Fruit fly (Drosophila melanogaster) whole organism, wandering third instar larva: ENCODE data around the gene Coq3.

Experiments used
- CG32264 ChIP-seq: fragments of 200-800 bp; sonication (Bioruptor generic); optimal IDR thresholded peaks from 2 replicates; lab custom pipeline; 2016; ENCODE audit warnings: missing biosample characterization, missing genetic modification characterization
- CG9705 ChIP-seq: fragments of 200-800 bp; sonication (Bioruptor generic); optimal IDR thresholded peaks from 2 replicates; lab custom pipeline; 2018; ENCODE audit warnings: missing biosample characterization, mild to moderate bottlenecking, missing genetic modification characterization
- CrebA ChIP-seq: fragments of 200-800 bp; sonication (Bioruptor generic); optimal IDR thresholded peaks from 2 replicates; lab custom pipeline; 2016; ENCODE audit warnings: missing biosample characterization, mild to moderate bottlenecking, missing genetic modification characterization, borderline replicate concordance
- Dfd ChIP-seq: fragments of >200 bp; optimal IDR thresholded peaks from 2 replicates; lab custom pipeline; 2017; ENCODE audit warnings: missing biosample characterization, missing genetic modification characterization
- Dif ChIP-seq: fragments of 200-275, 200-300 bp; sonication (Bioruptor generic); optimal IDR thresholded peaks from 2 replicates; lab custom pipeline; 2018; ENCODE audit warnings: missing biosample characterization, missing genetic modification characterization; ENCODE audit not compliant: partially characterized antibody
- GATAd ChIP-seq: sonication (Bioruptor generic); optimal IDR thresholded peaks from 2 replicates; lab custom pipeline; 2016; ENCODE audit warnings: missing biosample characterization, missing genetic modification characterization
- HLH106 ChIP-seq: fragments of 200-800 bp; optimal IDR thresholded peaks from 3 replicates; lab custom pipeline; 2019; ENCODE audit warnings: missing biosample characterization, mild to moderate bottlenecking, missing genetic modification characterization, moderate library complexity
- Hnf4 ChIP-seq: fragments of 200-800 bp; sonication (Bioruptor generic); optimal IDR thresholded peaks from 2 replicates; lab custom pipeline; 2016; ENCODE audit warnings: missing biosample characterization, mild to moderate bottlenecking, missing genetic modification characterization
- Hr83 ChIP-seq: fragments of 200-300 bp; sonication (Bioruptor generic); optimal IDR thresholded peaks from 2 replicates; lab custom pipeline; 2016; ENCODE audit warnings: missing biosample characterization, mild to moderate bottlenecking, missing genetic modification characterization, moderate library complexity; ENCODE audit not compliant: poor library complexity, severe bottlenecking
- Jra ChIP-seq: sonication (Bioruptor generic); optimal IDR thresholded peaks from 2 replicates; lab custom pipeline; 2016; ENCODE audit warnings: missing biosample characterization, missing genetic modification characterization
- Mio ChIP-seq: sonication (Bioruptor generic); optimal IDR thresholded peaks from 2 replicates; lab custom pipeline; 2016; ENCODE audit warnings: missing biosample characterization, missing genetic modification characterization
- Myc ChIP-seq: fragments of >200 bp; optimal IDR thresholded peaks from 2 replicates; lab custom pipeline; 2017
- N ChIP-seq: fragments of >200 bp; optimal IDR thresholded peaks from 2 replicates; lab custom pipeline; 2018; ENCODE audit warnings: missing biosample characterization, missing external identifiers, missing genetic modification characterization
- OdsH ChIP-seq: fragments of 200-800 bp; sonication (Bioruptor generic); optimal IDR thresholded peaks from 2 replicates; lab custom pipeline; 2016; ENCODE audit warnings: missing biosample characterization, mild to moderate bottlenecking, missing genetic modification characterization
- Rel ChIP-seq, 2 experiments: fragments of 200-800 bp; sonication (Bioruptor generic) in 1 of 2; optimal IDR thresholded peaks; 2 replicates in 1 of 2; 3 replicates in 1 of 2; lab custom pipeline; 2016 to 2019; ENCODE audit warnings: mild to moderate bottlenecking in 2 of 2, missing biosample characterization in 2 of 2, missing genetic modification characterization in 2 of 2, moderate library complexity in 1 of 2
- Sp1 ChIP-seq: fragments of 200-800 bp; sonication (Bioruptor generic); optimal IDR thresholded peaks from 3 replicates; lab custom pipeline; 2019; ENCODE audit warnings: missing biosample characterization, mild to moderate bottlenecking, missing genetic modification characterization, moderate library complexity
- Vsx2 ChIP-seq: fragments of 200-300, 225-300 bp; sonication (Bioruptor generic); optimal IDR thresholded peaks from 2 replicates; lab custom pipeline; 2018; ENCODE audit warnings: missing biosample characterization, missing genetic modification characterization; ENCODE audit not compliant: partially characterized antibody
- br ChIP-seq: fragments of 200-800 bp; sonication (Bioruptor generic); optimal IDR thresholded peaks from 2 replicates; lab custom pipeline; 2016; ENCODE audit warnings: missing biosample characterization, missing genetic modification characterization
- dmrt93B ChIP-seq: fragments of 200-800 bp; sonication (Bioruptor generic); optimal IDR thresholded peaks from 2 replicates; lab custom pipeline; 2018; ENCODE audit warnings: missing biosample characterization, mild to moderate bottlenecking, missing genetic modification characterization
- dsf ChIP-seq: sonication (Bioruptor generic); optimal IDR thresholded peaks from 2 replicates; lab custom pipeline; 2016; ENCODE audit warnings: missing biosample characterization, missing genetic modification characterization, borderline replicate concordance
- ey ChIP-seq: fragments of 200-800 bp; sonication (Bioruptor generic); optimal IDR thresholded peaks from 2 replicates; lab custom pipeline; 2016; ENCODE audit warnings: missing biosample characterization, missing genetic modification characterization
- foxo ChIP-seq, 2 experiments: fragments of 200-800 bp; sonication (Bioruptor generic); optimal IDR thresholded peaks; 2 replicates in 1 of 2; 3 replicates in 1 of 2; lab custom pipeline; 2016 to 2017; ENCODE audit warnings: missing biosample characterization in 2 of 2, missing genetic modification characterization in 2 of 2
- fru ChIP-seq: fragments of 200-800 bp; sonication (Bioruptor generic); optimal IDR thresholded peaks from 3 replicates; lab custom pipeline; 2016; ENCODE audit warnings: missing biosample characterization, mild to moderate bottlenecking, missing genetic modification characterization
- h ChIP-seq: fragments of 200-800 bp; sonication (Bioruptor generic); optimal IDR thresholded peaks from 3 replicates; lab custom pipeline; 2016; ENCODE audit warnings: missing biosample characterization, mild to moderate bottlenecking, missing genetic modification characterization
- jim ChIP-seq: fragments of 175-275, 200-325 bp; sonication (Bioruptor generic); optimal IDR thresholded peaks from 2 replicates; lab custom pipeline; 2016; ENCODE audit warnings: missing biosample characterization, mild to moderate bottlenecking, missing genetic modification characterization
- pan ChIP-seq: fragments of >200 bp; optimal IDR thresholded peaks from 2 replicates; lab custom pipeline; 2017
- psq ChIP-seq: fragments of 200-800 bp; sonication (Bioruptor generic); optimal IDR thresholded peaks from 3 replicates; lab custom pipeline; 2017; ENCODE audit warnings: missing biosample characterization, mild to moderate bottlenecking, missing genetic modification characterization, moderate library complexity
- rgr ChIP-seq: fragments of 200-800 bp; sonication (Bioruptor generic); optimal IDR thresholded peaks from 3 replicates; lab custom pipeline; 2016; ENCODE audit warnings: missing biosample characterization, mild to moderate bottlenecking, missing genetic modification characterization
- sage ChIP-seq: fragments of 200-800 bp; sonication (Bioruptor generic); optimal IDR thresholded peaks from 2 replicates; lab custom pipeline; 2016; ENCODE audit warnings: missing biosample characterization, mild to moderate bottlenecking, missing genetic modification characterization
- sv ChIP-seq: fragments of 200-800 bp; sonication (Bioruptor generic); optimal IDR thresholded peaks from 3 replicates; lab custom pipeline; 2016; ENCODE audit warnings: missing biosample characterization, missing genetic modification characterization
- tai ChIP-seq: sonication (Bioruptor generic); optimal IDR thresholded peaks from 2 replicates; lab custom pipeline; 2016; ENCODE audit warnings: missing biosample characterization, missing genetic modification characterization
- usp ChIP-seq: fragments of >200 bp; optimal IDR thresholded peaks from 2 replicates; lab custom pipeline; 2017; ENCODE audit warnings: missing biosample characterization, missing genetic modification characterization
- woc ChIP-seq: sonication (Bioruptor generic); optimal IDR thresholded peaks from 2 replicates; lab custom pipeline; 2016; ENCODE audit warnings: missing biosample characterization, mild to moderate bottlenecking, missing genetic modification characterization

Gene Coq3

DNA sequence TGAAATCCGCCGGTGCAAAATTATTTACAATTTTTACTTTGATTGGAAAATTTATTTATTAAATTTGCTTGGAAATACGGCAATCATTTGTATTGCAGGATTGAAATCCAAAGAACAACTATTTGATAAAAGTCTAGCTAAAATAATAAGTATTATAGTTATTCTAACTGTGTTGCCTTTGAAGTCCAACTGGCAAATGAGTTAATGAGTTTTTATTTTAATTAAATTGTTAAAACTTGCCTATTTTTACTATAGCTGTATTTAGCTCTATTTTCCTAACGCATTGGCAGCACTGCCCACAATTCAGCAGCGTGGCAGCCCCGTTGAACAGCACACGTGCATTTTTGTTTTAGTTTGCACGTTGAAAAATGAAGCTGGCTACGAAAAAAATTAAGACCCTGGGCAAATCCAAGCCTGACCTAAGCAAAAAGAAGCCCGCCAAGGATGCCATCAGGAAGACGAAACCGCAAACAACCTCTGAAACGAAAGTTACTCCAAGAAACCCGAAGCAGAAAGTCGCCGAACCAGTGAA is 5.0 kb upstream of the Coq3 start, which contains the start of gene Noc2:
Noc2 (plus strand) TSS at position 331 of the 532 bp plus-strand sequence.
- TF ChIP-seq tai (GFP tag; lab: Kevin White, UChicago) (no peak), dmrt93B (GFP tag; lab: Kevin White, UChicago) (peak; percentile 44), fru (GFP tag; lab: Kevin White, UChicago) (peak; percentile 45), Dfd (GFP tag; lab: Kevin White, UChicago) (no peak), Dif (no peak), woc (peak; percentile 52), pan (no peak), Sp1 (GFP tag; lab: Kevin White, UChicago) (peak; percentile 26), N (GFP tag; lab: Kevin White, UChicago) (no peak), br (GFP tag; lab: Kevin White, UChicago) (no peak), sv (peak; percentile 7), jim (peak; percentile 67), rgr (GFP tag; lab: Kevin White, UChicago) (peak; percentile 43), h (GFP tag; lab: Kevin White, UChicago) (peak; percentile 61), Myc (lab: Kevin White, UChicago) (peak; percentile 78), Hnf4 (peak; percentile 21), HLH106 (tag; lab: Kevin White, UChicago) (peak; percentile 59), CG9705 (GFP tag; lab: Kevin White, UChicago) (no peak), Mio (no peak), CG32264 (GFP tag; lab: Kevin White, UChicago) (no peak), foxo (GFP tag; optimal IDR thresholded peaks at IDR 0.05; lab: Kevin White, UChicago) (peak in 1 of 2 experiments; percentile 73), sage (GFP tag; lab: Kevin White, UChicago) (no peak), usp (GFP tag; lab: Kevin White, UChicago) (no peak), dsf (GFP tag; lab: Kevin White, UChicago) (no peak), Rel (GFP tag; optimal IDR thresholded peaks at IDR 0.05; lab: Kevin White, UChicago) (no peak), Rel (tag; optimal IDR thresholded peaks at IDR 0.05; lab: Kevin White, UChicago) (peak; percentile 81), ey (GFP tag; lab: Kevin White, UChicago) (peak; percentile 46), OdsH (GFP tag; lab: Kevin White, UChicago) (peak; percentile 15), Jra (GFP tag; lab: Kevin White, UChicago) (no peak), Hr83 (GFP tag; lab: Kevin White, UChicago) (peak; percentile 35), psq (GFP tag; lab: Kevin White, UChicago) (peak; percentile 44)

DNA sequence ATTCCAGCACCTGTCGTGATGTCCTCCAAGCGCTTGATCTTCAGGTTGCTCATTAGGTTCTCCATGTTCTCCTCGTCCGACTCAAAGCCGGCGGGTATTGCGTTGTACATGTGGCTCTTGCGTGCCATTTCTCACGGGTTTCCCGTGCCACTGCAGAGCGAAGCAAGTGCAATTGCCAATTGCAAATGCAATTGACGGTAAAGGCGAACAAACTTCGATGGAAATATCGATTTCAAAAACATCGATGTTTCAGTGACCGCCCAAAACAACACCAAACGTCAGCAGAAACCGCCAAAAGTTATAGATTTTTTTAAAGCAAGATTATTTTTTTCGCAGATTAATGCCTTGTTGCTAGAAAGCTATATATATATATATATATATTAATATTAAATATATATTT is 4.5 kb upstream of the Coq3 start, which contains the start of gene Nbr:
Nbr (minus strand) TSS at position 209 of the 400 bp plus-strand sequence.
- no peak for TF ChIP-seq CrebA
- TF ChIP-seq jim, result no peak
- peak; percentile 49 for TF ChIP-seq Hr83 (GFP tag; lab: Kevin White, UChicago)
- TF ChIP-seq rgr (GFP tag; lab: Kevin White, UChicago), result peak; percentile 35
- TF ChIP-seq N (GFP tag; lab: Kevin White, UChicago), result no peak
- no peak for TF ChIP-seq Rel (GFP tag; optimal IDR thresholded peaks at IDR 0.05; lab: Kevin White, UChicago)
- peak; percentile 13 for TF ChIP-seq Rel (tag; optimal IDR thresholded peaks at IDR 0.05; lab: Kevin White, UChicago)
- no peak for TF ChIP-seq br (GFP tag; lab: Kevin White, UChicago)
- peak; percentile 58 for TF ChIP-seq Dif
- TF ChIP-seq OdsH (GFP tag; lab: Kevin White, UChicago), result no peak

DNA sequence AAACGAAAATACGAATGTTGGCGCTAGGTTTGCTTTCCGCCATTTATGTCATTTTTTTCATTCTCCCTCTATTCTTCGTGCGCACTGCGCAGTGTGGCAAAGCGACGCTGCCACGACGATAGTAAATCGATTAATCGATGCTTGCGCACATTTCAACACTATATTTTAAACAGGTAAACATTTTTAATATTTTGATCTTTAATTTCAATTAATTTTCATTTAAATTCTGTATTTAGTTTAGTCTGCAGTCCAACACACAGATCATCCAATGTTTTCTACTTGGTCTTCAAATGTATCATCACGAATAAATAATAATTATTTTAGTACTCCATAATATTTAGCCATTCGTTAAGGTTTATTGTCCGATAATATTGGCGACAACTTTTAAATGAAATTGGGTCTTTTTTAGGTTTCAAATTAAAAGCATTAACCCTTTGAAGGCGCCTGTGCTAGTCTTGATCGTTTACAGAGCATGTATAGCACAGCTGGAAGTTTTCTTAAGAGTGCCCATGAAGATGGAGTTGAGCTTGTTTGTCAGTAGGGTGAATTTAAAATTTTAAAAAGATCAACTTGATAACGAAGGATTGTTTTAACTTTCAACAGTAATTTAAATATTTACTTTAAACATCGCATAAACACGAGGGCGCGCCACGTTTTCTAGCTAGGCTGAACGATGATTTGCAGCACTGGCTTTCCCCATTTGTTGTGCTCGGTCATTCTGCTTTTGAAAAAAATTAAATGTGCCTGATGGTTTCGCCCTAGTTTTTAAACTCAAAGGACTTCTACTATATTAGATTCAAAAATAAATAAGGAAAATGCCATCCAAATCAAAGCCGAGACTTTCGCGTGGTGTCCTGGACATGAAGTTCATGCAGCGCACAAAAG is 2.0 kb downstream of the Coq3 start, which contains the start of the genes Mpp6 and E2f2:
Mpp6 (plus strand) TSS at position 133 of the 885 bp plus-strand sequence.
E2f2 (minus strand) TSS at position 594 of the 885 bp plus-strand sequence.
- TF ChIP-seq rgr (GFP tag; lab: Kevin White, UChicago) (peak; percentile 59), Hnf4 (peak; percentile 77), Hr83 (GFP tag; lab: Kevin White, UChicago) (peak; percentile 74), ey (GFP tag; lab: Kevin White, UChicago) (peak; percentile 19), HLH106 (tag; lab: Kevin White, UChicago) (peak; percentile 45), CG9705 (GFP tag; lab: Kevin White, UChicago) (peak; percentile 24), dsf (GFP tag; lab: Kevin White, UChicago) (no peak), jim (no peak), usp (GFP tag; lab: Kevin White, UChicago) (no peak), h (GFP tag; lab: Kevin White, UChicago) (no peak), GATAd (GFP tag; lab: Kevin White, UChicago) (no peak), CrebA (no peak), Jra (GFP tag; lab: Kevin White, UChicago) (peak; percentile 61), woc (peak; percentile 50), psq (GFP tag; lab: Kevin White, UChicago) (peak; percentile 92), foxo (GFP tag; optimal IDR thresholded peaks at IDR 0.05; lab: Kevin White, UChicago) (peak in 1 of 2 experiments; percentile 33), dmrt93B (GFP tag; lab: Kevin White, UChicago) (peak; percentile 16), Rel (GFP tag; optimal IDR thresholded peaks at IDR 0.05; lab: Kevin White, UChicago) (no peak), Rel (tag; optimal IDR thresholded peaks at IDR 0.05; lab: Kevin White, UChicago) (peak; percentile 13), Vsx2 (GFP tag; lab: Kevin White, UChicago) (no peak), OdsH (GFP tag; lab: Kevin White, UChicago) (peak; percentile 32), Sp1 (GFP tag; lab: Kevin White, UChicago) (peak; percentile 6), Myc (lab: Kevin White, UChicago) (peak; percentile 76), pan (no peak), Dfd (GFP tag; lab: Kevin White, UChicago) (no peak)
